Worm (Caenorhabditis elegans) whole organism, early embryonic: ENCODE measurements around the gene grl-24.

ENCODE experiments used
- ceh-13 ChIP-seq: fragments of 200-800 bp; sonication (Bioruptor generic); optimal IDR thresholded peaks from 2 replicates; lab custom pipeline; 2018; ENCODE audit warnings: mild to moderate bottlenecking, missing genetic modification characterization, missing compliant biosample characterization
- pes-1 ChIP-seq: fragments of 200-800 bp; sonication (Bioruptor generic); IDR thresholded peaks from 2 replicates; pipeline ENCODE4 v1.3.6; 2022; ENCODE audit warnings: missing genetic modification reagents, missing genetic modification characterization, missing compliant biosample characterization
- tbx-11 ChIP-seq: fragments of 200-800 bp; sonication (Bioruptor generic); IDR thresholded peaks from 2 replicates; pipeline ENCODE4 v1.3.6; 2022; ENCODE audit warnings: missing genetic modification characterization, missing compliant biosample characterization

DNA sequence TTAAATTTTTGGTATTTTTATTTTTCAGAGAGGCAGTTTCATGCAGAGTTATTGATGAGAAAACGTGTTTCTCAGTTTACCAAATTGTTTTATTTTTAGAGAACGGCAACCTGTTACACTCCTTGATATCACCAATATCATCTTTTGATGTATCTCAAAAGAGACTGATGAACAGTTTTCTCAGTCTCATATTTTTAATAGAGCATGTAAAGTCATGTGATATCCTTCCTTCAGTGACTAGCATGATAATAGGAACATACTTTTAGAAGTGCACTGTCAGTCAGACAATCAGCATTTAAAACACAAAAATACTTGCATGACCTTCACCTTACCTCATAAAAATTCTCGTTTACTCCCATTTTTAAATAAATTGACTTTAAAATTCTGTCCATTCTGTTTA is 33.1 kb downstream of the grl-24 start, which contains the start of gene F11E6.11:
- no peak for TF ChIP-seq tbx-11 (GFP tag; lab: Robert Waterston, UW)
- no peak for TF ChIP-seq pes-1 (GFP tag; lab: Robert Waterston, UW)
- TF ChIP-seq ceh-13 (GFP tag; lab: Kevin White, UChicago): no peak
